Worm (Caenorhabditis elegans) whole organism, L4/young adult: ENCODE results near the gene fbxa-148.

Experiments used
- W03F9.2 ChIP-seq: fragments of 150-350 bp; optimal IDR thresholded peaks from 2 replicates; lab custom pipeline; 2014; ENCODE audit warnings: missing biosample characterization, missing genetic modification characterization
- dao-5 ChIP-seq: sonication (generic microtip); optimal IDR thresholded peaks from 2 replicates; lab custom pipeline; 2016; ENCODE audit warnings: missing genotype, missing genetic modification characterization, moderate library complexity, missing compliant biosample characterization

DNA sequence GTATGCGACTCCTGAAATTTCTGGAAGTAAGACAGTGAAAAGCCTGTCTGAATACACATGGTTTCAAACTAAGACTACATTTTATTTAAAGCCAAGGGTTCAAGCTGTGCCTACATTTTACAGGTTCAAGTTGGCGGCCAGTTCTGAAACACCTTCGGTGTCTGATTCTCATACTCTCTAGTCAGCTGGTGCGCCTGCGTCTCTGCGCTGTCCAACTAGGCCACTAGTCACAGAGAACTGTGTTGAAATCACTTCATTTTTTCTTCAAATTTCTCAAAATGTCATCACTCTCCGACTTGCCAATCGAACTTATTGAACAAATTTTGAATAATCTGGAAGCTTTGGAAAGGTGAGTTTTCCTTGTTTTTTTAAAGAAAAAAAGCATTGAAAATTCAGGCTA lies 27.8 kb downstream of the fbxa-148 start, which contains the start of gene fbxa-90:
- no peak for TF ChIP-seq W03F9.2 (tag; lab: Kevin White, UChicago)
- TF ChIP-seq dao-5, result no peak
